Worm (Caenorhabditis elegans): ENCODE data around the gene gldi-2.

DNA sequence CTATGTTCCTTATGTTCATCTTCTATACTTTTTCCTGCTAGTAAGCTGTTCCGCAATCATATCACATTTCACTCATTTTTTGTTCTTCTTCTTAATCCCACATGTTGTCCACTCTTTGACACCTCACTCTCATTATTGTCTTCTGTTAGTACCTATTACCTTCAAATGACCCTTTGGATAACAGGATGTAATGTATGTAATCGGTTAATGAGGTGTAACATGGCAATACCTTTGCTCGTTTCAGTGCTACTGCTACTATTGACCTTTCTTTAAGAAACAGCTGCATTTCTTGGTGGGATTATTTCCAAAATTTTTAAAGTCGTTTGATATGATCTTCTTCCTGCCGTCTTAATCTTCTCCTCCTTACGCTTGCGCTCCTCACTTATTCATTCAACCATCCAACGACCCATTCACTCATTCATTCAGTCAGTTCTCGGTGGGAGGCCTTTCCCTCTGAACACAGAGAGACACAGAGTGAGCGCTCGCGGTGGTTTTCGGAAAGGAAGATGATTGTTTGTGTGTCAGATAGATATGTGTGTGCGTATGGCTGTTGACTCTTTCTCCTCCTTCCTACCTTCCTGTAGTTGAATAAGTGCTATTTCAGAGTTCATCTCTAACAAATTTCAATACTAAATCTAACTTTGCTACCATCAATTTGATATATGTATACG lies 48.4 kb downstream of the gldi-2 start:
- TF ChIP-seq unc-39 (tag; optimal IDR thresholded peaks at IDR 0.05) = no peak
- TF ChIP-seq C34F6.9 (tag; optimal IDR thresholded peaks at IDR 0.05) = no peak
